Fruit fly (Drosophila melanogaster) whole organism, embryonic: ENCODE data around the gene Ttc26.
A peak's percentile ranks its signal among the peaks of the same experiment; 100 is the strongest.

Experiments
- Blimp-1 ChIP-seq: fragments of 200-800 bp; sonication (Bioruptor generic); optimal IDR thresholded peaks from 3 replicates; lab custom pipeline; 2018; ENCODE audit warnings: missing biosample characterization, missing genetic modification characterization, mild to moderate bottlenecking, moderate library complexity, missing genetic modification reagents
- Bteb2 ChIP-seq: fragments of 200-800 bp; sonication (Bioruptor generic); optimal IDR thresholded peaks from 2 replicates; lab custom pipeline; 2016; ENCODE audit warnings: missing biosample characterization, missing genetic modification characterization
- CG10274 ChIP-seq: fragments of 200-800 bp; sonication (Bioruptor generic); optimal IDR thresholded peaks from 3 replicates; lab custom pipeline; 2017; ENCODE audit warnings: missing biosample characterization, mild to moderate bottlenecking, missing genetic modification characterization
- CG11456 ChIP-seq: fragments of 200-800 bp; sonication (Bioruptor generic); IDR thresholded peaks from 3 replicates; pipeline ENCODE4 v1.3.6; 2022; ENCODE audit warnings: missing biosample characterization, missing genetic modification characterization
- CG12155 ChIP-seq: fragments of 200-800 bp; sonication (Bioruptor generic); optimal IDR thresholded peaks from 3 replicates; lab custom pipeline; 2016; ENCODE audit warnings: missing biosample characterization, missing genetic modification characterization
- CG12219 ChIP-seq: fragments of 200-800 bp; sonication (Bioruptor generic); optimal IDR thresholded peaks from 3 replicates; lab custom pipeline; 2018; ENCODE audit warnings: missing biosample characterization, mild to moderate bottlenecking, missing genetic modification characterization
- CG14014 ChIP-seq: fragments of 200-800 bp; sonication (Bioruptor generic); IDR thresholded peaks from 2 replicates; pipeline ENCODE4 v1.3.6; 2022; ENCODE audit warnings: missing biosample characterization, missing genetic modification characterization
- CG15514 ChIP-seq: fragments of 200-800 bp; sonication (Bioruptor generic); optimal IDR thresholded peaks from 3 replicates; lab custom pipeline; 2017; ENCODE audit warnings: missing biosample characterization, missing genetic modification characterization, mild to moderate bottlenecking, moderate library complexity, missing genetic modification reagents
- CG1602 ChIP-seq: fragments of 200-800 bp; sonication (Bioruptor generic); optimal IDR thresholded peaks from 3 replicates; lab custom pipeline; 2016; ENCODE audit warnings: missing biosample characterization, missing genetic modification characterization
- CG17568 ChIP-seq: fragments of 200-800 bp; sonication (Bioruptor generic); optimal IDR thresholded peaks from 2 replicates; lab custom pipeline; 2018; ENCODE audit warnings: missing biosample characterization, mild to moderate bottlenecking, missing genetic modification characterization, moderate library complexity
- CG2875 ChIP-seq: fragments of 200-800 bp; sonication (Bioruptor generic); optimal IDR thresholded peaks from 2 replicates; lab custom pipeline; 2017; ENCODE audit warnings: missing biosample characterization, mild to moderate bottlenecking, missing genetic modification characterization, missing genetic modification reagents
- CG32772 ChIP-seq: fragments of 200-800 bp; sonication (Bioruptor generic); IDR thresholded peaks from 2 replicates; pipeline ENCODE4 v1.3.6; 2022; ENCODE audit warnings: missing biosample characterization, missing genetic modification characterization
- CG5245 ChIP-seq: fragments of 200-800 bp; sonication (Bioruptor generic); optimal IDR thresholded peaks from 3 replicates; lab custom pipeline; 2016; ENCODE audit warnings: missing biosample characterization, missing genetic modification characterization
- CG6175 ChIP-seq: fragments of 200-800 bp; sonication (Bioruptor generic); IDR thresholded peaks from 3 replicates; pipeline ENCODE4 v1.3.6; 2022; ENCODE audit warnings: missing biosample characterization, missing genetic modification characterization
- CG6765 ChIP-seq: fragments of 200-800 bp; sonication (Bioruptor generic); optimal IDR thresholded peaks from 3 replicates; lab custom pipeline; 2017; ENCODE audit warnings: missing biosample characterization, mild to moderate bottlenecking, missing genetic modification characterization
- CG6791 ChIP-seq: fragments of 200-800 bp; sonication (Bioruptor generic); IDR thresholded peaks from 3 replicates; pipeline ENCODE4 v1.3.6; 2022; ENCODE audit warnings: missing biosample characterization, missing genetic modification characterization; ENCODE audit not compliant: partially characterized antibody
- CG7372 ChIP-seq: fragments of 200-800 bp; sonication (Bioruptor generic); IDR thresholded peaks from 2 replicates; pipeline ENCODE4 v1.3.6; 2022; ENCODE audit warnings: missing biosample characterization, missing genetic modification characterization
- CG7839 ChIP-seq: fragments of 200-800 bp; sonication (Bioruptor generic); optimal IDR thresholded peaks from 3 replicates; lab custom pipeline; 2018; ENCODE audit warnings: missing biosample characterization, mild to moderate bottlenecking, missing genetic modification characterization, moderate library complexity
- CG9876 ChIP-seq: fragments of 200-800 bp; sonication (Bioruptor generic); optimal IDR thresholded peaks from 2 replicates; lab custom pipeline; 2016; ENCODE audit warnings: missing biosample characterization, missing genetic modification characterization
- Drgx ChIP-seq: fragments of 200-800 bp; sonication (Bioruptor generic); IDR thresholded peaks from 2 replicates; pipeline ENCODE4 v1.3.6; 2022; ENCODE audit warnings: missing biosample characterization, missing genetic modification characterization
- Fer2 ChIP-seq: fragments of 200-800 bp; sonication (Bioruptor generic); optimal IDR thresholded peaks from 2 replicates; lab custom pipeline; 2018; ENCODE audit warnings: missing biosample characterization, mild to moderate bottlenecking, missing genetic modification characterization, moderate library complexity
- HmgD ChIP-seq: fragments of 200-800 bp; sonication (Bioruptor generic); optimal IDR thresholded peaks from 3 replicates; lab custom pipeline; 2016; ENCODE audit warnings: missing biosample characterization, missing genetic modification characterization
- Hr3 ChIP-seq: fragments of 200-800 bp; sonication (Bioruptor generic); optimal IDR thresholded peaks from 3 replicates; lab custom pipeline; 2016; ENCODE audit warnings: missing biosample characterization, missing genetic modification characterization
- Lim3 ChIP-seq: fragments of 200-800 bp; sonication (Bioruptor generic); IDR thresholded peaks from 2 replicates; pipeline ENCODE4 v1.3.6; 2022; ENCODE audit warnings: missing biosample characterization, missing genetic modification characterization
- Oaz ChIP-seq: fragments of 200-800 bp; sonication (Bioruptor generic); IDR thresholded peaks from 2 replicates; pipeline ENCODE4 v1.3.6; 2022; ENCODE audit warnings: missing biosample characterization, missing genetic modification characterization
- Opbp ChIP-seq: fragments of 200-800 bp; sonication (Bioruptor generic); IDR thresholded peaks from 3 replicates; pipeline ENCODE4 v1.3.6; 2022; ENCODE audit warnings: missing biosample characterization, missing genetic modification characterization; ENCODE audit not compliant: partially characterized antibody
- Ptx1 ChIP-seq: fragments of 200-800 bp; sonication (Bioruptor generic); IDR thresholded peaks from 2 replicates; pipeline ENCODE4 v1.3.6; 2022; ENCODE audit warnings: missing biosample characterization, missing genetic modification characterization
- Six4 ChIP-seq: fragments of 200-800 bp; sonication (Bioruptor generic); optimal IDR thresholded peaks from 2 replicates; lab custom pipeline; 2016; ENCODE audit warnings: missing biosample characterization, missing genetic modification characterization
- Sox100B ChIP-seq: fragments of 200-800 bp; sonication (Bioruptor generic); optimal IDR thresholded peaks from 3 replicates; lab custom pipeline; 2018; ENCODE audit warnings: missing biosample characterization, mild to moderate bottlenecking, missing genetic modification characterization
- Taf1 ChIP-seq: fragments of 200-800 bp; sonication (Bioruptor generic); IDR thresholded peaks from 2 replicates; pipeline ENCODE4 v1.3.6; 2022; ENCODE audit warnings: missing biosample characterization, missing genetic modification characterization
- Vsx1 ChIP-seq: fragments of 200-800 bp; sonication (Bioruptor generic); optimal IDR thresholded peaks from 2 replicates; lab custom pipeline; 2017; ENCODE audit warnings: missing biosample characterization, mild to moderate bottlenecking, missing genetic modification characterization, missing genetic modification reagents
- ap ChIP-seq: fragments of 200-800 bp; sonication (Bioruptor generic); IDR thresholded peaks from 2 replicates; pipeline ENCODE4 v1.3.6; 2022; ENCODE audit warnings: missing biosample characterization, missing genetic modification characterization
- bigmax ChIP-seq: fragments of 200-800 bp; sonication (Bioruptor generic); optimal IDR thresholded peaks from 2 replicates; lab custom pipeline; 2018; ENCODE audit warnings: missing biosample characterization, mild to moderate bottlenecking, missing genetic modification characterization
- cg ChIP-seq: fragments of 200-800 bp; sonication (Bioruptor generic); optimal IDR thresholded peaks from 3 replicates; lab custom pipeline; 2019; ENCODE audit warnings: missing biosample characterization, mild to moderate bottlenecking, missing genetic modification characterization, moderate library complexity
- chinmo ChIP-seq: fragments of 200-800 bp; sonication (Bioruptor generic); IDR thresholded peaks from 4 replicates; pipeline ENCODE4 v1.3.6; 2022; ENCODE audit warnings: missing biosample characterization, missing genetic modification characterization; ENCODE audit not compliant: partially characterized antibody
- crc ChIP-seq: fragments of 200-800 bp; sonication (Bioruptor generic); optimal IDR thresholded peaks from 2 replicates; lab custom pipeline; 2016; ENCODE audit warnings: missing biosample characterization, missing genetic modification characterization
- ems ChIP-seq: fragments of 200-800 bp; sonication (Bioruptor generic); optimal IDR thresholded peaks from 3 replicates; lab custom pipeline; 2016; ENCODE audit warnings: missing biosample characterization, missing genetic modification characterization
- en ChIP-seq: fragments of 200-800 bp; sonication (Bioruptor generic); optimal IDR thresholded peaks from 2 replicates; lab custom pipeline; 2016; ENCODE audit warnings: missing biosample characterization, missing genetic modification characterization
- fd96Cb ChIP-seq: fragments of 200-800 bp; sonication (Bioruptor generic); optimal IDR thresholded peaks from 2 replicates; lab custom pipeline; 2018; ENCODE audit warnings: missing biosample characterization, mild to moderate bottlenecking, missing genetic modification characterization, moderate library complexity
- gsb ChIP-seq: fragments of 200-800 bp; sonication (Bioruptor generic); IDR thresholded peaks from 2 replicates; pipeline ENCODE4 v1.3.6; 2022; ENCODE audit warnings: missing biosample characterization, missing genetic modification characterization
- ham ChIP-seq: fragments of 200-800 bp; sonication (Bioruptor generic); IDR thresholded peaks from 2 replicates; pipeline ENCODE4 v1.3.6; 2022; ENCODE audit warnings: missing biosample characterization, missing genetic modification characterization
- hbn ChIP-seq: fragments of 200-800 bp; sonication (Bioruptor generic); IDR thresholded peaks from 2 replicates; pipeline ENCODE4 v1.3.6; 2022; ENCODE audit warnings: missing biosample characterization, missing genetic modification characterization; ENCODE audit not compliant: partially characterized antibody
- her ChIP-seq: fragments of 200-800 bp; sonication (Bioruptor generic); optimal IDR thresholded peaks from 2 replicates; lab custom pipeline; 2016; ENCODE audit warnings: missing biosample characterization, missing genetic modification characterization
- insv ChIP-seq, 2 experiments: fragments of 200-800 bp; sonication (Bioruptor generic); optimal IDR thresholded peaks; 3 replicates each; lab custom pipeline; 2016 to 2018; ENCODE audit warnings: missing biosample characterization in 2 of 2, missing genetic modification characterization in 2 of 2
- onecut ChIP-seq: fragments of 200-800 bp; sonication (Bioruptor generic); IDR thresholded peaks from 2 replicates; pipeline ENCODE4 v1.3.6; 2022; ENCODE audit warnings: missing biosample characterization, missing genetic modification characterization
- p53 ChIP-seq: fragments of 200-800 bp; sonication (Bioruptor generic); optimal IDR thresholded peaks from 2 replicates; lab custom pipeline; 2016; ENCODE audit warnings: missing biosample characterization, missing genetic modification characterization
- pzg ChIP-seq: fragments of 200-800 bp; sonication (Bioruptor generic); optimal IDR thresholded peaks from 3 replicates; lab custom pipeline; 2018; ENCODE audit warnings: missing biosample characterization, mild to moderate bottlenecking, missing genetic modification characterization, moderate library complexity
- sim ChIP-seq: fragments of 200-800 bp; sonication (Bioruptor generic); IDR thresholded peaks from 2 replicates; pipeline ENCODE4 v1.3.6; 2022; ENCODE audit warnings: missing biosample characterization, missing genetic modification characterization
- sisA ChIP-seq: fragments of 200-800 bp; sonication (Bioruptor generic); IDR thresholded peaks from 2 replicates; pipeline ENCODE4 v1.3.6; 2022; ENCODE audit warnings: missing biosample characterization, missing genetic modification characterization
- stwl ChIP-seq: fragments of 200-800 bp; sonication (Bioruptor generic); optimal IDR thresholded peaks from 3 replicates; lab custom pipeline; 2018; ENCODE audit warnings: missing biosample characterization, mild to moderate bottlenecking, missing genetic modification characterization, moderate library complexity
- toy ChIP-seq: fragments of 200-800 bp; sonication (Bioruptor generic); IDR thresholded peaks from 2 replicates; pipeline ENCODE4 v1.3.6; 2022; ENCODE audit warnings: missing biosample characterization, missing genetic modification characterization

Ttc26 gene

DNA sequence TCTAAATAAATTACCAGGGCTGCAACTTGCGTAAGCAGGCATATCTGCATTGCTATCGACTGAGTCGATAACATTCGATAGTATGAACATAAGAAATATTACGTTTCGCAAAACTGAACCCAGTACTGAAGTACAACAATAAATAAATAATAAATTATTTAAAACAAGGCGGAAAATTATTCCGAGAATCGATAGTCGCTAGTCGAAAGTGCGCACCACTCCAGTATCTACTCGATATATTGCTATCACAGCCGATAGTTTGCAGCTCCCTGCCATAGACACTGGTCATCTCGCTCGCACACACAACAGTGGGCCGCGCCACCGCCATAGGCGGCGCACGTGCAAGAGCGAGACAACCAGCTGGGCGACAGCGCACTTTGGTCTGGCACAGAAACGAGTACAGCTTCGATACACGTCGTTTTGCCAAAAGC lies 19.2 kb downstream of the Ttc26 start, which contains the start of gene nsl1 (continued):
- TF ChIP-seq p53 (GFP tag; lab: Kevin White, UChicago) (no peak), stwl (tag; lab: Kevin White, UChicago) (peak; percentile 87), Bteb2 (GFP tag; lab: Kevin White, UChicago) (no peak), Sox100B (GFP tag; lab: Kevin White, UChicago) (no peak), CG12155 (GFP tag; lab: Kevin White, UChicago) (peak; percentile 97), CG7372 (GFP tag; lab: Robert Waterston, UW) (no peak), Fer2 (tag; lab: Kevin White, UChicago) (peak; percentile 12), crc (no peak), chinmo (peak; percentile 88; the same call in 3 of the 4 replicates), fd96Cb (tag; lab: Kevin White, UChicago) (no peak), insv (GFP tag; optimal IDR thresholded peaks at IDR 0.05; lab: Kevin White, UChicago) (peak in 1 of 2 experiments; percentile 17), CG9876 (GFP tag; lab: Kevin White, UChicago) (no peak), Ptx1 (GFP tag; lab: Robert Waterston, UW) (peak; percentile 37; the same call in 1 of the 2 replicates), pzg (GFP tag; lab: Kevin White, UChicago) (peak; percentile 93), sisA (GFP tag; lab: Robert Waterston, UW) (peak; percentile 44; the same call in 1 of the 2 replicates), CG14014 (GFP tag; lab: Robert Waterston, UW) (no peak), CG2875 (GFP tag; lab: Kevin White, UChicago) (no peak), CG7839 (tag; lab: Kevin White, UChicago) (peak; percentile 21), CG10274 (GFP tag; lab: Kevin White, UChicago) (no peak), CG6175 (GFP tag; lab: Robert Waterston, UW) (no peak), CG12219 (GFP tag; lab: Kevin White, UChicago) (no peak), CG1602 (GFP tag; lab: Kevin White, UChicago) (no peak), Hr3 (GFP tag; lab: Kevin White, UChicago) (peak; percentile 20), hbn (GFP tag; lab: Robert Waterston, UW) (peak; percentile 93), en (GFP tag; lab: Kevin White, UChicago) (no peak), Six4 (GFP tag; lab: Kevin White, UChicago) (peak; percentile 9), CG5245 (no peak), CG6791 (GFP tag; lab: Robert Waterston, UW) (peak; percentile 96), Drgx (GFP tag; lab: Robert Waterston, UW) (no peak), onecut (peak; percentile 14; the same call in 1 of the 2 replicates), ems (GFP tag; lab: Kevin White, UChicago) (peak; percentile 20), Oaz (GFP tag; lab: Robert Waterston, UW) (no peak), Blimp-1 (GFP tag; lab: Kevin White, UChicago) (peak; percentile 26), CG11456 (peak; percentile 32; the same call in 1 of the 3 replicates), Lim3 (GFP tag; lab: Robert Waterston, UW) (no peak), toy (GFP tag; lab: Robert Waterston, UW) (no peak), her (GFP tag; lab: Kevin White, UChicago) (no peak), CG15514 (GFP tag; lab: Kevin White, UChicago) (peak; percentile 71), CG6765 (GFP tag; lab: Kevin White, UChicago) (no peak), CG32772 (GFP tag; lab: Robert Waterston, UW) (peak; percentile 41; the same call in 1 of the 2 replicates), ham (no peak), Opbp (peak; percentile 96), HmgD (GFP tag; lab: Kevin White, UChicago) (peak; percentile 54), ap (GFP tag; lab: Robert Waterston, UW) (no peak), Taf1 (GFP tag; lab: Robert Waterston, UW) (no peak; the same call in 1 of the 2 replicates), cg (GFP tag; lab: Kevin White, UChicago) (no peak), Vsx1 (GFP tag; lab: Kevin White, UChicago) (peak; percentile 7), gsb (no peak), sim (GFP tag; lab: Robert Waterston, UW) (no peak), bigmax (no peak), CG17568 (GFP tag; lab: Kevin White, UChicago) (no peak)
